Worm (Caenorhabditis elegans) whole organism, L2 larva: ENCODE data around the gene D2024.1.
A peak's percentile ranks its signal among the peaks of the same experiment; 100 is the strongest.

ENCODE experiments used
- C34F6.9 ChIP-seq: fragments of 150-350 bp; optimal IDR thresholded peaks from 2 replicates; lab custom pipeline; 2014; ENCODE audit warnings: missing biosample characterization, missing genetic modification characterization
- F13H6.1 ChIP-seq: sonication (generic microtip); optimal IDR thresholded peaks from 2 replicates; lab custom pipeline; 2016; ENCODE audit warnings: missing genetic modification characterization, missing compliant biosample characterization
- R02D3.7 ChIP-seq: fragments of 150-350 bp; optimal IDR thresholded peaks from 2 replicates; lab custom pipeline; 2014; ENCODE audit warnings: missing biosample characterization, missing genetic modification characterization
- Y55F3AM.14 ChIP-seq: fragments of 200-800 bp; sonication (Bioruptor generic); optimal IDR thresholded peaks from 2 replicates; lab custom pipeline; 2018; ENCODE audit warnings: mild to moderate bottlenecking, missing genetic modification characterization, missing compliant biosample characterization
- ZK546.5 ChIP-seq: sonication (generic microtip); optimal IDR thresholded peaks from 2 replicates; lab custom pipeline; 2017; ENCODE audit warnings: missing biosample characterization, missing genetic modification characterization
- alr-1 ChIP-seq: fragments of 150-350 bp; optimal IDR thresholded peaks from 2 replicates; lab custom pipeline; 2014; ENCODE audit warnings: missing biosample characterization, missing genetic modification characterization
- aly-2 ChIP-seq: fragments of 150-350 bp; optimal IDR thresholded peaks from 2 replicates; lab custom pipeline; 2014; ENCODE audit warnings: missing biosample characterization, missing genetic modification characterization
- ceh-16 ChIP-seq: fragments of 150-350 bp; optimal IDR thresholded peaks from 2 replicates; lab custom pipeline; 2014; ENCODE audit warnings: missing biosample characterization, missing genetic modification characterization
- ceh-82 ChIP-seq: fragments of 150-350 bp; optimal IDR thresholded peaks from 2 replicates; lab custom pipeline; 2014; ENCODE audit warnings: missing biosample characterization, missing genetic modification characterization
- crh-2 ChIP-seq: sonication (generic microtip); optimal IDR thresholded peaks from 2 replicates; lab custom pipeline; 2017; ENCODE audit warnings: missing biosample characterization, missing genetic modification characterization
- egl-27 ChIP-seq: sonication (generic microtip); optimal IDR thresholded peaks from 3 replicates; lab custom pipeline; 2017; ENCODE audit warnings: missing biosample characterization, missing genetic modification reagents, missing genetic modification characterization
- elt-1 ChIP-seq: fragments of 150-350 bp; optimal IDR thresholded peaks from 2 replicates; lab custom pipeline; 2014; ENCODE audit warnings: missing biosample characterization, missing genetic modification characterization
- elt-3 ChIP-seq: sonication (generic microtip); optimal IDR thresholded peaks from 2 replicates; lab custom pipeline; 2017; ENCODE audit warnings: missing biosample characterization, missing genetic modification characterization
- fos-1 ChIP-seq: fragments of 150-350 bp; optimal IDR thresholded peaks from 2 replicates; lab custom pipeline; 2014; ENCODE audit warnings: missing biosample characterization, missing genetic modification characterization
- gmeb-1 ChIP-seq: fragments of 150-350 bp; optimal IDR thresholded peaks from 2 replicates; lab custom pipeline; 2014; ENCODE audit warnings: missing biosample characterization, missing genetic modification characterization
- lin-11 ChIP-seq: fragments of 150-350 bp; sonication (generic microtip); optimal IDR thresholded peaks from 2 replicates; lab custom pipeline; 2014; ENCODE audit warnings: missing biosample characterization, missing genetic modification characterization, inconsistent platforms, mixed read lengths
- lin-13 ChIP-seq: fragments of 150-350 bp; optimal IDR thresholded peaks from 2 replicates; lab custom pipeline; 2014; ENCODE audit warnings: missing biosample characterization, missing genetic modification reagents, missing genetic modification characterization
- lin-39 ChIP-seq: fragments of 150-350 bp; optimal IDR thresholded peaks from 2 replicates; lab custom pipeline; 2014; ENCODE audit warnings: missing biosample characterization, missing genetic modification reagents, missing genetic modification characterization
- lsy-2 ChIP-seq, 2 experiments: fragments of 150-350 bp in 1 of 2; sonication (generic microtip) in 1 of 2; optimal IDR thresholded peaks; 2 replicates each; lab custom pipeline; 2014 to 2017; ENCODE audit warnings: missing biosample characterization in 2 of 2, missing genetic modification characterization in 2 of 2
- mbf-1 ChIP-seq: sonication (generic microtip); optimal IDR thresholded peaks from 2 replicates; lab custom pipeline; 2017; ENCODE audit warnings: missing biosample characterization, missing genetic modification characterization
- mdl-1 ChIP-seq, 2 experiments: fragments of 150-350 bp in 1 of 2; sonication (generic microtip) in 1 of 2; optimal IDR thresholded peaks; 2 replicates each; lab custom pipeline; 2017; ENCODE audit warnings: missing biosample characterization in 2 of 2, missing genetic modification characterization in 2 of 2
- nhr-10 ChIP-seq: sonication (generic microtip); optimal IDR thresholded peaks from 2 replicates; lab custom pipeline; 2017; ENCODE audit warnings: missing biosample characterization, missing genetic modification characterization
- nhr-11 ChIP-seq: fragments of 150-350 bp; optimal IDR thresholded peaks from 2 replicates; lab custom pipeline; 2014; ENCODE audit warnings: missing biosample characterization, missing genetic modification characterization
- nhr-129 ChIP-seq: fragments of 150-350 bp; optimal IDR thresholded peaks from 2 replicates; lab custom pipeline; 2014; ENCODE audit warnings: missing biosample characterization, missing genetic modification characterization
- nhr-21 ChIP-seq: fragments of 150-350 bp; optimal IDR thresholded peaks from 2 replicates; lab custom pipeline; 2014; ENCODE audit warnings: missing biosample characterization, missing genetic modification characterization
- nhr-237 ChIP-seq: fragments of 150-350 bp; optimal IDR thresholded peaks from 2 replicates; lab custom pipeline; 2014; ENCODE audit warnings: missing biosample characterization, missing genetic modification characterization
- nhr-25 ChIP-seq: fragments of 150-350 bp; sonication (generic microtip); optimal IDR thresholded peaks from 3 replicates; lab custom pipeline; 2014; ENCODE audit warnings: missing biosample characterization, missing genetic modification characterization
- nhr-77 ChIP-seq: fragments of 150-350 bp; optimal IDR thresholded peaks from 2 replicates; lab custom pipeline; 2014; ENCODE audit warnings: missing biosample characterization, missing genetic modification characterization
- peb-1 ChIP-seq: fragments of 150-350 bp; optimal IDR thresholded peaks from 2 replicates; lab custom pipeline; 2014; ENCODE audit warnings: missing biosample characterization, missing genetic modification characterization
- skn-1 ChIP-seq: sonication (generic microtip); optimal IDR thresholded peaks from 2 replicates; lab custom pipeline; 2017; ENCODE audit warnings: missing biosample characterization, missing genetic modification characterization
- sma-3 ChIP-seq: sonication (generic microtip); optimal IDR thresholded peaks from 2 replicates; lab custom pipeline; 2016; ENCODE audit warnings: missing genetic modification reagents, missing genetic modification characterization, missing compliant biosample characterization
- sma-9 ChIP-seq, 2 experiments: fragments of 150-350 bp in 1 of 2; sonication (generic microtip) in 1 of 2; optimal IDR thresholded peaks; 2 replicates each; lab custom pipeline; 2014 to 2016; ENCODE audit warnings: missing genetic modification characterization in 2 of 2, mild to moderate bottlenecking in 1 of 2, missing biosample characterization in 1 of 2, missing compliant biosample characterization in 1 of 2, missing genetic modification reagents in 1 of 2, moderate library complexity in 1 of 2
- unc-62 ChIP-seq: fragments of 150-350 bp; optimal IDR thresholded peaks from 2 replicates; lab custom pipeline; 2014; ENCODE audit warnings: missing biosample characterization, missing genetic modification reagents, missing genetic modification characterization
- zag-1 ChIP-seq: fragments of 150-350 bp; optimal IDR thresholded peaks from 2 replicates; lab custom pipeline; 2014; ENCODE audit warnings: missing biosample characterization, missing genetic modification characterization
- ztf-11 ChIP-seq: sonication (generic microtip); optimal IDR thresholded peaks from 2 replicates; lab custom pipeline; 2017; ENCODE audit warnings: missing biosample characterization, missing genetic modification characterization
- ztf-4 ChIP-seq: fragments of 150-350 bp; optimal IDR thresholded peaks from 2 replicates; lab custom pipeline; 2014; ENCODE audit warnings: missing biosample characterization, missing genetic modification characterization

D2024.1 gene

ce11 chrIV:7235382-7235917 lies 11.9 kb upstream of the D2024.1 start (continued):
- TF ChIP-seq Y55F3AM.14 (peak; percentile 28), mdl-1 (tag; optimal IDR thresholded peaks at IDR 0.05; lab: Kevin White, UChicago) (peak in 1 of 2 experiments; percentile 22), nhr-129 (tag; lab: Kevin White, UChicago) (peak; percentile 82), lin-11 (tag; lab: Kevin White, UChicago) (peak; percentile 24), unc-62 (GFP tag; lab: Kevin White, UChicago) (no peak), nhr-10 (tag; lab: Kevin White, UChicago) (no peak), aly-2 (tag; lab: Kevin White, UChicago) (no peak), F13H6.1 (peak; percentile 85), gmeb-1 (tag; lab: Kevin White, UChicago) (no peak), ceh-82 (tag; lab: Kevin White, UChicago) (no peak), elt-3 (tag; lab: Kevin White, UChicago) (no peak), nhr-11 (peak; percentile 14), crh-2 (tag; lab: Kevin White, UChicago) (peak; percentile 22), elt-1 (tag; lab: Kevin White, UChicago) (no peak)

- TF ChIP-seq nhr-21 (peak; percentile 47), lsy-2 (tag; optimal IDR thresholded peaks at IDR 0.05; lab: Kevin White, UChicago) (peak in 1 of 2 experiments; percentile 15), ceh-16 (tag; lab: Kevin White, UChicago) (no peak)
These were observed 11.0 kb upstream of the D2024.1 start for ce11 chrIV:7236248-7236772.

- no peak for TF ChIP-seq egl-27 (tag; lab: Kevin White, UChicago)
- peak; percentile 61 for TF ChIP-seq fos-1 (tag; lab: Kevin White, UChicago)
These were observed 9.6 kb upstream of the D2024.1 start, which contains the start of gene elo-3 for ce11 chrIV:7237668-7238214. Gene elo-3 (plus strand): TSS chrIV:7237718.

- TF ChIP-seq nhr-25 (tag; lab: Kevin White, UChicago), result peak; percentile 25
- no peak for TF ChIP-seq lin-39 (tag; lab: Kevin White, UChicago)
- TF ChIP-seq elt-3 (tag; lab: Kevin White, UChicago), result no peak
- no peak for TF ChIP-seq ztf-4 (tag; lab: Kevin White, UChicago)
These were observed 6.8 kb upstream of the D2024.1 start for ce11 chrIV:7240564-7240963.

- TF ChIP-seq alr-1 (tag; lab: Kevin White, UChicago) (no peak), lsy-2 (tag; optimal IDR thresholded peaks at IDR 0.05; lab: Kevin White, UChicago) (peak in 1 of 2 experiments; percentile 9), Y55F3AM.14 (no peak), nhr-129 (tag; lab: Kevin White, UChicago) (peak; percentile 57), ztf-11 (tag; lab: Kevin White, UChicago) (no peak), nhr-77 (tag; lab: Kevin White, UChicago) (no peak), elt-1 (tag; lab: Kevin White, UChicago) (no peak), elt-3 (tag; lab: Kevin White, UChicago) (no peak), peb-1 (tag; lab: Kevin White, UChicago) (no peak), F13H6.1 (peak; percentile 65), lin-11 (tag; lab: Kevin White, UChicago) (no peak), zag-1 (tag; lab: Kevin White, UChicago) (no peak), sma-9 (GFP tag; optimal IDR thresholded peaks at IDR 0.05; lab: Kevin White, UChicago) (peak; percentile 62), sma-9 (tag; optimal IDR thresholded peaks at IDR 0.05; lab: Kevin White, UChicago) (no peak), nhr-237 (no peak), mbf-1 (no peak), egl-27 (tag; lab: Kevin White, UChicago) (no peak), lin-39 (tag; lab: Kevin White, UChicago) (no peak), R02D3.7 (tag; lab: Kevin White, UChicago) (no peak), sma-3 (GFP tag; lab: Kevin White, UChicago) (no peak), skn-1 (tag; lab: Kevin White, UChicago) (no peak), C34F6.9 (tag; lab: Kevin White, UChicago) (peak; percentile 42), lin-13 (GFP tag; lab: Kevin White, UChicago) (no peak), ZK546.5 (tag; lab: Kevin White, UChicago) (no peak)
These were observed 5.0 kb upstream of the D2024.1 start, which contains the start of gene gstk-2 for ce11 chrIV:7242220-7242789. Gene gstk-2 (minus strand): TSS chrIV:7242270.
